Fruit fly (Drosophila melanogaster) whole organism, prepupa: ENCODE data around the gene bwa.

Source experiments
- Blimp-1 ChIP-seq: fragments of 200-800 bp; sonication (Bioruptor generic); optimal IDR thresholded peaks from 3 replicates; lab custom pipeline; 2017; ENCODE audit warnings: missing biosample characterization, missing genetic modification characterization, mild to moderate bottlenecking, moderate library complexity, missing genetic modification reagents
- CG10631 ChIP-seq: fragments of 200-800 bp; sonication (Bioruptor generic); optimal IDR thresholded peaks from 2 replicates; lab custom pipeline; 2016; ENCODE audit warnings: missing biosample characterization, missing genetic modification characterization
- CG11294 ChIP-seq: fragments of 200-800 bp; sonication (Bioruptor generic); IDR thresholded peaks from 2 replicates; pipeline ENCODE4 v1.3.6; 2022; ENCODE audit warnings: missing biosample characterization, missing genetic modification characterization
- CG11902 ChIP-seq: fragments of 200-800 bp; sonication (Bioruptor generic); optimal IDR thresholded peaks from 3 replicates; lab custom pipeline; 2016; ENCODE audit warnings: missing biosample characterization, missing genetic modification characterization
- CG1621 ChIP-seq: fragments of 200-800 bp; sonication (Bioruptor generic); optimal IDR thresholded peaks from 3 replicates; lab custom pipeline; 2018; ENCODE audit warnings: missing biosample characterization, mild to moderate bottlenecking, missing genetic modification characterization
- CG16779 ChIP-seq: fragments of 200-800 bp; sonication (Bioruptor generic); optimal IDR thresholded peaks from 3 replicates; lab custom pipeline; 2017; ENCODE audit warnings: missing biosample characterization, mild to moderate bottlenecking, missing genetic modification characterization
- CG31627 ChIP-seq: fragments of 200-800 bp; sonication (Bioruptor generic); optimal IDR thresholded peaks from 3 replicates; lab custom pipeline; 2016; ENCODE audit warnings: missing biosample characterization, missing genetic modification characterization
- CG32006 ChIP-seq: fragments of 200-800 bp; sonication (Bioruptor generic); optimal IDR thresholded peaks from 3 replicates; lab custom pipeline; 2017; ENCODE audit warnings: missing biosample characterization, mild to moderate bottlenecking, missing genetic modification characterization
- CG34406 ChIP-seq: fragments of 200-800 bp; sonication (Bioruptor generic); optimal IDR thresholded peaks from 3 replicates; lab custom pipeline; 2016; ENCODE audit warnings: missing biosample characterization, missing genetic modification characterization
- CG3919 ChIP-seq: fragments of 200-800 bp; sonication (Bioruptor generic); optimal IDR thresholded peaks from 3 replicates; lab custom pipeline; 2016; ENCODE audit warnings: missing biosample characterization, missing genetic modification characterization
- CG4318 ChIP-seq: fragments of 200-800 bp; sonication (Bioruptor generic); optimal IDR thresholded peaks from 3 replicates; lab custom pipeline; 2017; ENCODE audit warnings: missing biosample characterization, mild to moderate bottlenecking, missing genetic modification characterization
- CG6163 ChIP-seq: fragments of 200-800 bp; sonication (Bioruptor generic); IDR thresholded peaks from 3 replicates; pipeline ENCODE4 v1.3.6; 2022; ENCODE audit warnings: missing biosample characterization, missing genetic modification characterization
- CG6792 ChIP-seq: fragments of 200-800 bp; sonication (Bioruptor generic); optimal IDR thresholded peaks from 3 replicates; lab custom pipeline; 2016; ENCODE audit warnings: missing biosample characterization, missing genetic modification characterization
- CG6808 ChIP-seq: fragments of 200-800 bp; sonication (Bioruptor generic); optimal IDR thresholded peaks from 3 replicates; lab custom pipeline; 2017; ENCODE audit warnings: missing biosample characterization, missing genetic modification characterization, mild to moderate bottlenecking, moderate library complexity, missing genetic modification reagents
- CG6854 ChIP-seq: fragments of 200-800 bp; sonication (Bioruptor generic); optimal IDR thresholded peaks from 2 replicates; lab custom pipeline; 2017; ENCODE audit warnings: missing biosample characterization, mild to moderate bottlenecking, missing genetic modification characterization
- CG7368 ChIP-seq: fragments of 200-800 bp; sonication (Bioruptor generic); optimal IDR thresholded peaks from 3 replicates; lab custom pipeline; 2016; ENCODE audit warnings: missing biosample characterization, missing genetic modification characterization
- CG8119 ChIP-seq: fragments of 200-800 bp; sonication (Bioruptor generic); IDR thresholded peaks from 3 replicates; pipeline ENCODE4 v1.3.6; 2022; ENCODE audit warnings: missing biosample characterization, missing genetic modification characterization
- CG8632 ChIP-seq: fragments of 200-800 bp; sonication (Bioruptor generic); optimal IDR thresholded peaks from 3 replicates; lab custom pipeline; 2016; ENCODE audit warnings: missing biosample characterization, missing genetic modification characterization
- CG9139 ChIP-seq: fragments of 200-800 bp; sonication (Bioruptor generic); optimal IDR thresholded peaks from 3 replicates; lab custom pipeline; 2017; ENCODE audit warnings: missing biosample characterization, mild to moderate bottlenecking, missing genetic modification characterization
- Eip78C ChIP-seq: fragments of 200-800 bp; sonication (Bioruptor generic); peaks from one replicate; lab custom pipeline; 2016; ENCODE audit warnings: missing biosample characterization, missing genetic modification characterization
- Eip93F ChIP-seq: fragments of 200-800 bp; sonication (Bioruptor generic); optimal IDR thresholded peaks from 2 replicates; lab custom pipeline; 2016; ENCODE audit warnings: missing biosample characterization, mild to moderate bottlenecking, missing genetic modification characterization
- Ets21C ChIP-seq: fragments of 200-800 bp; sonication (Bioruptor generic); optimal IDR thresholded peaks from 3 replicates; lab custom pipeline; 2016; ENCODE audit warnings: missing biosample characterization, missing genetic modification characterization
- Ets96B ChIP-seq: fragments of 200-800 bp; optimal IDR thresholded peaks from 2 replicates; lab custom pipeline; 2019; ENCODE audit warnings: missing biosample characterization, mild to moderate bottlenecking, missing genetic modification characterization, moderate library complexity
- Gug ChIP-seq: fragments of 200-800 bp; sonication (Bioruptor generic); IDR thresholded peaks from 2 replicates; pipeline ENCODE4 v1.3.6; 2022; ENCODE audit warnings: missing biosample characterization, missing genetic modification characterization
- Hr38 ChIP-seq: sonication (Bioruptor generic); optimal IDR thresholded peaks from 2 replicates; lab custom pipeline; 2016; ENCODE audit warnings: missing biosample characterization, missing genetic modification characterization
- Lpt ChIP-seq: fragments of 200-800 bp; sonication (Bioruptor generic); optimal IDR thresholded peaks from 3 replicates; lab custom pipeline; 2016; ENCODE audit warnings: missing biosample characterization, missing genetic modification characterization
- OdsH ChIP-seq: fragments of 200-800 bp; sonication (Bioruptor generic); optimal IDR thresholded peaks from 3 replicates; lab custom pipeline; 2016; ENCODE audit warnings: missing biosample characterization, missing genetic modification characterization
- Smox ChIP-seq: fragments of 200-800 bp; sonication (Bioruptor generic); optimal IDR thresholded peaks from 3 replicates; lab custom pipeline; 2016; ENCODE audit warnings: missing biosample characterization, missing genetic modification characterization
- Sox14 ChIP-seq: fragments of 200-800 bp; sonication (Bioruptor generic); optimal IDR thresholded peaks from 3 replicates; lab custom pipeline; 2016; ENCODE audit warnings: missing biosample characterization, missing genetic modification characterization
- Sox15 ChIP-seq: fragments of 200-800 bp; sonication (Bioruptor generic); optimal IDR thresholded peaks from 3 replicates; lab custom pipeline; 2016; ENCODE audit warnings: missing biosample characterization, missing genetic modification characterization
- achi ChIP-seq: fragments of 200-800 bp; sonication (Bioruptor generic); optimal IDR thresholded peaks from 3 replicates; lab custom pipeline; 2016; ENCODE audit warnings: missing biosample characterization, missing genetic modification characterization
- cyc ChIP-seq: fragments of 200-800 bp; sonication (Bioruptor generic); optimal IDR thresholded peaks from 3 replicates; lab custom pipeline; 2016; ENCODE audit warnings: missing biosample characterization, missing genetic modification characterization
- dac ChIP-seq: fragments of 200-800 bp; sonication (Bioruptor generic); optimal IDR thresholded peaks from 2 replicates; lab custom pipeline; 2017; ENCODE audit warnings: missing biosample characterization, mild to moderate bottlenecking, missing genetic modification characterization
- dsx ChIP-seq: fragments of 200-800 bp; optimal IDR thresholded peaks from 3 replicates; lab custom pipeline; 2019; ENCODE audit warnings: missing biosample characterization, mild to moderate bottlenecking, missing genetic modification characterization, moderate library complexity; ENCODE audit not compliant: poor library complexity, severe bottlenecking
- esn ChIP-seq: fragments of 200-800 bp; sonication (Bioruptor generic); optimal IDR thresholded peaks from 2 replicates; lab custom pipeline; 2016; ENCODE audit warnings: missing biosample characterization, mild to moderate bottlenecking, missing genetic modification characterization, moderate library complexity
- fd59A ChIP-seq: fragments of 200-800 bp; sonication (Bioruptor generic); optimal IDR thresholded peaks from 2 replicates; lab custom pipeline; 2017; ENCODE audit warnings: missing biosample characterization, mild to moderate bottlenecking, missing genetic modification characterization, missing genetic modification reagents
- fd85E ChIP-seq: fragments of 200-800 bp; sonication (Bioruptor generic); optimal IDR thresholded peaks from 3 replicates; lab custom pipeline; 2016; ENCODE audit warnings: missing biosample characterization, missing genetic modification characterization
- fkh ChIP-seq: fragments of 200-800 bp; sonication (Bioruptor generic); optimal IDR thresholded peaks from 3 replicates; lab custom pipeline; 2017; ENCODE audit warnings: missing biosample characterization, mild to moderate bottlenecking, missing genetic modification characterization, moderate library complexity
- lz ChIP-seq: fragments of 200-800 bp; sonication (Bioruptor generic); optimal IDR thresholded peaks from 3 replicates; lab custom pipeline; 2016; ENCODE audit warnings: missing biosample characterization, missing genetic modification characterization
- net ChIP-seq: fragments of 200-800 bp; sonication (Bioruptor generic); optimal IDR thresholded peaks from 3 replicates; lab custom pipeline; 2016; ENCODE audit warnings: missing biosample characterization, missing genetic modification characterization
- pdm3 ChIP-seq: fragments of 200-800 bp; sonication (Bioruptor generic); optimal IDR thresholded peaks from 3 replicates; lab custom pipeline; 2016; ENCODE audit warnings: missing biosample characterization, missing genetic modification characterization
- salr ChIP-seq, 2 experiments: fragments of 200-800 bp; sonication (Bioruptor generic); optimal IDR thresholded peaks; 3 replicates each; lab custom pipeline; 2016 to 2018; ENCODE audit warnings: missing biosample characterization in 2 of 2, missing genetic modification characterization in 2 of 2, mild to moderate bottlenecking in 1 of 2
- spab ChIP-seq: fragments of 200-800 bp; sonication (Bioruptor generic); optimal IDR thresholded peaks from 2 replicates; lab custom pipeline; 2017; ENCODE audit warnings: missing biosample characterization, mild to moderate bottlenecking, missing genetic modification characterization, missing genetic modification reagents
- ss ChIP-seq, 2 experiments: fragments of 200-800 bp; sonication (Bioruptor generic); optimal IDR thresholded peaks; 2 replicates in 1 of 2; 3 replicates in 1 of 2; lab custom pipeline; 2017 to 2018; ENCODE audit warnings: mild to moderate bottlenecking in 2 of 2, missing biosample characterization in 2 of 2, missing genetic modification characterization in 2 of 2, moderate library complexity in 1 of 2
- topi ChIP-seq: fragments of 200-800 bp; sonication (Bioruptor generic); optimal IDR thresholded peaks from 3 replicates; lab custom pipeline; 2016; ENCODE audit warnings: missing biosample characterization, missing genetic modification characterization
- vri ChIP-seq: fragments of 200-800 bp; sonication (Bioruptor generic); optimal IDR thresholded peaks from 3 replicates; lab custom pipeline; 2016; ENCODE audit warnings: missing biosample characterization, mild to moderate bottlenecking, missing genetic modification characterization

The bwa gene

dm6 chr2L:20026351-20026849 is 39.8 kb upstream of the bwa start:
- no peak for TF ChIP-seq CG4318 (GFP tag; lab: Kevin White, UChicago)
- no peak for TF ChIP-seq CG8632 (GFP tag; lab: Kevin White, UChicago)
- TF ChIP-seq CG16779 (tag; lab: Kevin White, UChicago): no peak
- TF ChIP-seq Gug: no peak
- TF ChIP-seq CG11902 (GFP tag; lab: Kevin White, UChicago): no peak
- no peak for TF ChIP-seq CG11294 (GFP tag; lab: Robert Waterston, UW)
- TF ChIP-seq ss (GFP tag; optimal IDR thresholded peaks at IDR 0.05; lab: Kevin White, UChicago): no peak
- TF ChIP-seq Eip78C (GFP tag; lab: Kevin White, UChicago): no peak
- TF ChIP-seq lz (GFP tag; lab: Kevin White, UChicago): no peak
- TF ChIP-seq CG3919 (GFP tag; lab: Kevin White, UChicago): no peak
- TF ChIP-seq CG6792 (GFP tag; lab: Kevin White, UChicago): no peak
- no peak for TF ChIP-seq Sox14 (GFP tag; lab: Kevin White, UChicago)
- no peak for TF ChIP-seq CG6163
- TF ChIP-seq topi (GFP tag; lab: Kevin White, UChicago): no peak
- no peak for TF ChIP-seq esn (GFP tag; lab: Kevin White, UChicago)
- TF ChIP-seq fd85E (GFP tag; lab: Kevin White, UChicago): no peak
- no peak for TF ChIP-seq Hr38 (GFP tag; lab: Kevin White, UChicago)
- no peak for TF ChIP-seq Sox15 (GFP tag; lab: Kevin White, UChicago)
- no peak for TF ChIP-seq fkh (GFP tag; lab: Kevin White, UChicago)

dm6 chr2L:20027382-20027919 is 38.7 kb upstream of the bwa start, which contains the start of gene sNPF:
Gene sNPF (plus strand): TSS chr2L:20027915.
- TF ChIP-seq pdm3 (GFP tag; lab: Kevin White, UChicago): peak; percentile 80
- no peak for TF ChIP-seq Blimp-1
- TF ChIP-seq CG31627 (GFP tag; lab: Kevin White, UChicago): peak; percentile 79
- peak; percentile 89 for TF ChIP-seq CG32006 (GFP tag; lab: Kevin White, UChicago)
- TF ChIP-seq dsx (GFP tag; lab: Kevin White, UChicago): no peak
- TF ChIP-seq OdsH (GFP tag; lab: Kevin White, UChicago): peak; percentile 81
- peak; percentile 76 for TF ChIP-seq cyc (GFP tag; lab: Kevin White, UChicago)
- no peak for TF ChIP-seq CG11294 (GFP tag; lab: Robert Waterston, UW)
- peak; percentile 60 for TF ChIP-seq CG4318 (GFP tag; lab: Kevin White, UChicago)
- peak; percentile 49 to 63 for TF ChIP-seq salr (GFP tag; optimal IDR thresholded peaks at IDR 0.05; lab: Kevin White, UChicago)
- TF ChIP-seq CG1621 (tag; lab: Kevin White, UChicago): peak; percentile 64
- TF ChIP-seq Smox (GFP tag; lab: Kevin White, UChicago): peak; percentile 66
- peak; percentile 67 for TF ChIP-seq spab (GFP tag; lab: Kevin White, UChicago)
- peak; percentile 42 for TF ChIP-seq vri
- peak; percentile 83 for TF ChIP-seq Sox14 (GFP tag; lab: Kevin White, UChicago)
- no peak for TF ChIP-seq Ets96B (tag; lab: Kevin White, UChicago)
- TF ChIP-seq net (GFP tag; lab: Kevin White, UChicago): peak; percentile 60
- peak; percentile 66 for TF ChIP-seq CG34406 (GFP tag; lab: Kevin White, UChicago)
- peak; percentile 32 for TF ChIP-seq dac
- no peak; the same call in 1 of the 3 replicates for TF ChIP-seq CG6163
- TF ChIP-seq Sox15 (GFP tag; lab: Kevin White, UChicago): peak; percentile 72
- peak; percentile 72 for TF ChIP-seq lz (GFP tag; lab: Kevin White, UChicago)
- peak; percentile 72 for TF ChIP-seq CG8632 (GFP tag; lab: Kevin White, UChicago)
- TF ChIP-seq Lpt (GFP tag; lab: Kevin White, UChicago): peak; percentile 39
- TF ChIP-seq Ets21C: peak; percentile 53
- TF ChIP-seq CG6854 (GFP tag; lab: Kevin White, UChicago): no peak
- TF ChIP-seq CG7368 (GFP tag; lab: Kevin White, UChicago): peak; percentile 60
- peak; percentile 80 for TF ChIP-seq esn (GFP tag; lab: Kevin White, UChicago)
- peak; percentile 77 for TF ChIP-seq topi (GFP tag; lab: Kevin White, UChicago)
- TF ChIP-seq Eip93F (GFP tag; lab: Kevin White, UChicago): no peak
- peak; percentile 75 for TF ChIP-seq achi (GFP tag; lab: Kevin White, UChicago)
- no peak for TF ChIP-seq CG8119
- TF ChIP-seq CG9139: peak; percentile 68
- TF ChIP-seq CG6808 (GFP tag; lab: Kevin White, UChicago): peak; percentile 74
- TF ChIP-seq CG10631: peak; percentile 83
- no peak for TF ChIP-seq fkh (GFP tag; lab: Kevin White, UChicago)
- TF ChIP-seq Eip78C (GFP tag; lab: Kevin White, UChicago): peak; percentile 94
- peak; percentile 86 for TF ChIP-seq fd59A
- peak; percentile 77 for TF ChIP-seq CG6792 (GFP tag; lab: Kevin White, UChicago)
- peak; percentile 61 for TF ChIP-seq CG16779 (tag; lab: Kevin White, UChicago)
